Fruit fly (Drosophila melanogaster): ENCODE results near the gene yip7.

DNA sequence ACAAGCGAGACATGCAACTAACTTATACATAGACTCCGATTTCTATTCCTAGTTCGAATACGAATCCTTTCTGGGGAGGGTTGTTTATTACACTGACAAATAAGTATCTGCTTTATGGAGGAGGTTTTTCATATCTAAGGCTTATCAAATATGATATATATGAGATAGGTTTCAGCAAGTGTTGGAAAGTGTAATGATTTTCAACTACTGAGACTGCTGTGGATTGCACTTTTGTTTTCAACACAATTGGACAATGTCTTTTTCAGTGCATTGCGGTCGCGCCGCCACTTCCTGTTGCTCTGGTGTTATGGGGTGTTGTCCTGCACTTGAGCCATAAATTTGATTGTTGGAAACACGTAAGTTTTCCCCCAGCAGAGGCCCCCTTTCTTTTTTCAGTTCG is 47.4 kb upstream of the yip7 start:
- no peak for TF ChIP-seq OdsH (GFP tag; optimal IDR thresholded peaks at IDR 0.05)
- no peak for TF ChIP-seq Mio (GFP tag; optimal IDR thresholded peaks at IDR 0.05)
- no peak for TF ChIP-seq Dfd (GFP tag; optimal IDR thresholded peaks at IDR 0.05)

All from whole organism, wandering third instar larva.